Fruit fly (Drosophila melanogaster): ENCODE results near the gene CG15571.

Gene CG15571

DNA sequence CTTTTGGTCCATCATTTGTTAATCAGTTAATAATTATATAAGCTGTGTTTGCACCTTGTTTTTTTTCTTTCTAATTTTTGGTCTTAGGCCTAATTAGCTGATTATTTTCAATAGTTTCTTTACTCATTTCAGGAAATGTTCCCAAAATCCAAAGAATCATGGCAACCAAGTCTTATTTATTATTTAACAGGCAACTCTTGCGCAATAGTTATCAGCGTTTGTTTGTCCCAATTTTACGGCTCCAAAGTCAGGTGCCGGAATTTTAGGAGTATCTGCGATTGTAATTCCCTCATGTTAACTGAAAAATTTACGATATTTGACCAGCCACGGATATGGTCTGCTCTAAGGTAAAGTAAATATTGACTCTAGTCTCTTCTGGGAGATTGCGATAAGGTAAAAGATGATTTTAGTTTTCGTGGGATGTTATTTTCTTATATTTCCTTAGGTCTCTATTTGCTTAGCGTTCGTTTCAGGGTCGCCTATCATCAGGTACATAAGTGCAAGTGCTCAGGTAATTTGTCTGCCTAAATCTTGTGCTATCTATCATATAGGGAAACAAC lies 14.9 kb downstream of the CG15571 start (continued):
- no peak for TF ChIP-seq ERR (GFP tag; optimal IDR thresholded peaks at IDR 0.05)
- peak; percentile 12 for TF ChIP-seq CG7839 (tag; optimal IDR thresholded peaks at IDR 0.05)
- no peak for TF ChIP-seq zen2 (GFP tag; IDR thresholded peaks at IDR 0.05; ENCODE audit: partially characterized antibody)
- TF ChIP-seq zfh1 (GFP tag; IDR thresholded peaks at IDR 0.05) = 0 out of 3 replicates have a peak, but pooled peaks have one; percentile 36
- peak; percentile 46 for TF ChIP-seq Fer3 (tag; optimal IDR thresholded peaks at IDR 0.05)
- TF ChIP-seq ci (GFP tag; IDR thresholded peaks at IDR 0.05) = no peak
- peak; percentile 38 for TF ChIP-seq CG31365 (tag; optimal IDR thresholded peaks at IDR 0.05)
- no peak for TF ChIP-seq gt (GFP tag; IDR thresholded peaks at IDR 0.05)
- TF ChIP-seq CG10543 (GFP tag; optimal IDR thresholded peaks at IDR 0.05) = peak; percentile 43
- TF ChIP-seq Elba2 (GFP tag; optimal IDR thresholded peaks at IDR 0.05) = no peak
- peak; percentile 40 for TF ChIP-seq Camta (GFP tag; optimal IDR thresholded peaks at IDR 0.05)
- TF ChIP-seq CG13123 (GFP tag; optimal IDR thresholded peaks at IDR 0.05) = no peak
- no peak for TF ChIP-seq slou (GFP tag; optimal IDR thresholded peaks at IDR 0.05)
- TF ChIP-seq YL-1 (GFP tag; optimal IDR thresholded peaks at IDR 0.05) = peak; percentile 42
- peak; percentile 41 for TF ChIP-seq CG15269 (tag; optimal IDR thresholded peaks at IDR 0.05)
- no peak for TF ChIP-seq CG17186 (GFP tag; optimal IDR thresholded peaks at IDR 0.05)
- TF ChIP-seq tap (tag; optimal IDR thresholded peaks at IDR 0.05) = peak; percentile 2
- no peak for TF ChIP-seq Hsf (GFP tag; optimal IDR thresholded peaks at IDR 0.05)
- peak; percentile 50 for TF ChIP-seq CG10209 (GFP tag; optimal IDR thresholded peaks at IDR 0.05)
- TF ChIP-seq nmo (GFP tag; optimal IDR thresholded peaks at IDR 0.05) = no peak
- no peak for TF ChIP-seq CG31388 (GFP tag; optimal IDR thresholded peaks at IDR 0.05)
- TF ChIP-seq NC2α (GFP tag; optimal IDR thresholded peaks at IDR 0.05) = peak; percentile 9
- no peak for TF ChIP-seq hbn (GFP tag; IDR thresholded peaks at IDR 0.05; ENCODE audit: partially characterized antibody)
- TF ChIP-seq emc (GFP tag; optimal IDR thresholded peaks at IDR 0.05) = no peak
- TF ChIP-seq grn (GFP tag; optimal IDR thresholded peaks at IDR 0.05) = peak; percentile 72
- peak; percentile 26 for TF ChIP-seq disco-r (GFP tag; optimal IDR thresholded peaks at IDR 0.05)

DNA sequence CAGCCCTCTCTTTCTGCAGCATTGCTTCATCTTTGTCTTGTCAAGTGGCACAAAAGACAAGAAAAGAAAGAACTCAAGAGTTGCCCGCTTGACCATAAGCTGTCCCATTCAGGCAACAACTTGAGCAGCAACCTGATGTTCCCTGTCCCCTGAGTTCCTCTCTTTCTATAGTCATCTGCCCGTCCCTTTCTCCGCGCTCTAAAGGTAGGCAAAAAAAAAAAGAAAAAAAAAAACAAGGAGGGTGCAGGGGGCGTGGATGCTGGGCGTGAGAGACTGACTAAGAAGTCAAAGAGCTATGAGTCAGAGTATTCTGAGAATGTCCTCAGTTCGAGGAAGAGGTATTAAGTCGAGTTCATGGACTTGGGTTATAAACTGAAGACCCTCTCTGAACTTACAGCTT lies 16.6 kb downstream of the CG15571 start:
- TF ChIP-seq sr (GFP tag; IDR thresholded peaks at IDR 0.05) (no peak), CG17802 (tag; optimal IDR thresholded peaks at IDR 0.05) (no peak), tup (GFP tag; optimal IDR thresholded peaks at IDR 0.05) (no peak), CG9876 (GFP tag; optimal IDR thresholded peaks at IDR 0.05) (no peak), CG15011 (GFP tag; optimal IDR thresholded peaks at IDR 0.05) (no peak), pros (GFP tag; optimal IDR thresholded peaks at IDR 0.05) (peak; percentile 4), lola (GFP tag; optimal IDR thresholded peaks at IDR 0.05) (no peak), CG1832 (GFP tag; optimal IDR thresholded peaks at IDR 0.05) (peak; percentile 24), bsh (GFP tag; optimal IDR thresholded peaks at IDR 0.05) (peak in 1 of 2 experiments; percentile 3), CG7556 (GFP tag; optimal IDR thresholded peaks at IDR 0.05) (no peak), CG32532 (GFP tag; IDR thresholded peaks at IDR 0.05) (no peak), Blimp-1 (GFP tag; optimal IDR thresholded peaks at IDR 0.05) (no peak), ash1 (GFP tag; optimal IDR thresholded peaks at IDR 0.05) (no peak), Gsc (GFP tag; IDR thresholded peaks at IDR 0.05) (no peak), kni (GFP tag; optimal IDR thresholded peaks at IDR 0.05) (no peak), Ets65A (GFP tag) (peak; percentile 12), CG18764 (GFP tag; optimal IDR thresholded peaks at IDR 0.05) (no peak), CG12769 (tag; optimal IDR thresholded peaks at IDR 0.05) (no peak), sqz (GFP tag; optimal IDR thresholded peaks at IDR 0.05) (peak; percentile 15), CoRest (tag; optimal IDR thresholded peaks at IDR 0.05) (no peak), CG32772 (GFP tag; IDR thresholded peaks at IDR 0.05) (peak; percentile 33; the same call in 1 of the 2 replicates), Drgx (GFP tag; IDR thresholded peaks at IDR 0.05) (no peak), Atf6 (GFP tag; IDR thresholded peaks at IDR 0.05) (no peak), BtbVII (GFP tag; optimal IDR thresholded peaks at IDR 0.05) (no peak), wek (GFP tag; optimal IDR thresholded peaks at IDR 0.05) (no peak)

All from whole organism, embryonic.